Fruit fly (Drosophila melanogaster) whole organism, wandering third instar larva: ENCODE data around the gene foi.

Experiments used
- Abd-B ChIP-seq: fragments of >200 bp; optimal IDR thresholded peaks from 2 replicates; lab custom pipeline; 2017; ENCODE audit warnings: missing biosample characterization, missing genetic modification characterization
- CG32264 ChIP-seq: fragments of 200-800 bp; sonication (Bioruptor generic); optimal IDR thresholded peaks from 2 replicates; lab custom pipeline; 2016; ENCODE audit warnings: missing biosample characterization, missing genetic modification characterization
- CG9705 ChIP-seq: fragments of 200-800 bp; sonication (Bioruptor generic); optimal IDR thresholded peaks from 2 replicates; lab custom pipeline; 2018; ENCODE audit warnings: missing biosample characterization, mild to moderate bottlenecking, missing genetic modification characterization
- CrebA ChIP-seq: fragments of 200-800 bp; sonication (Bioruptor generic); optimal IDR thresholded peaks from 2 replicates; lab custom pipeline; 2016; ENCODE audit warnings: missing biosample characterization, mild to moderate bottlenecking, missing genetic modification characterization, borderline replicate concordance
- Dfd ChIP-seq: fragments of >200 bp; optimal IDR thresholded peaks from 2 replicates; lab custom pipeline; 2017; ENCODE audit warnings: missing biosample characterization, missing genetic modification characterization
- Dif ChIP-seq: fragments of 200-275, 200-300 bp; sonication (Bioruptor generic); optimal IDR thresholded peaks from 2 replicates; lab custom pipeline; 2018; ENCODE audit warnings: missing biosample characterization, missing genetic modification characterization; ENCODE audit not compliant: partially characterized antibody
- GATAd ChIP-seq: sonication (Bioruptor generic); optimal IDR thresholded peaks from 2 replicates; lab custom pipeline; 2016; ENCODE audit warnings: missing biosample characterization, missing genetic modification characterization
- HLH106 ChIP-seq: fragments of 200-800 bp; optimal IDR thresholded peaks from 3 replicates; lab custom pipeline; 2019; ENCODE audit warnings: missing biosample characterization, mild to moderate bottlenecking, missing genetic modification characterization, moderate library complexity
- Hnf4 ChIP-seq: fragments of 200-800 bp; sonication (Bioruptor generic); optimal IDR thresholded peaks from 2 replicates; lab custom pipeline; 2016; ENCODE audit warnings: missing biosample characterization, mild to moderate bottlenecking, missing genetic modification characterization
- Hr78 ChIP-seq: fragments of >200 bp; optimal IDR thresholded peaks from 2 replicates; lab custom pipeline; 2017; ENCODE audit warnings: missing biosample characterization, missing genetic modification characterization
- Hr83 ChIP-seq: fragments of 200-300 bp; sonication (Bioruptor generic); optimal IDR thresholded peaks from 2 replicates; lab custom pipeline; 2016; ENCODE audit warnings: missing biosample characterization, mild to moderate bottlenecking, missing genetic modification characterization, moderate library complexity; ENCODE audit not compliant: poor library complexity, severe bottlenecking
- Jra ChIP-seq: sonication (Bioruptor generic); optimal IDR thresholded peaks from 2 replicates; lab custom pipeline; 2016; ENCODE audit warnings: missing biosample characterization, missing genetic modification characterization
- Mio ChIP-seq: sonication (Bioruptor generic); optimal IDR thresholded peaks from 2 replicates; lab custom pipeline; 2016; ENCODE audit warnings: missing biosample characterization, missing genetic modification characterization
- Myc ChIP-seq: fragments of >200 bp; optimal IDR thresholded peaks from 2 replicates; lab custom pipeline; 2017
- N ChIP-seq: fragments of >200 bp; optimal IDR thresholded peaks from 2 replicates; lab custom pipeline; 2018; ENCODE audit warnings: missing biosample characterization, missing external identifiers, missing genetic modification characterization
- OdsH ChIP-seq: fragments of 200-800 bp; sonication (Bioruptor generic); optimal IDR thresholded peaks from 2 replicates; lab custom pipeline; 2016; ENCODE audit warnings: missing biosample characterization, mild to moderate bottlenecking, missing genetic modification characterization
- Rel ChIP-seq, 2 experiments: fragments of 200-800 bp; sonication (Bioruptor generic) in 1 of 2; optimal IDR thresholded peaks; 2 replicates in 1 of 2; 3 replicates in 1 of 2; lab custom pipeline; 2016 to 2019; ENCODE audit warnings: mild to moderate bottlenecking in 2 of 2, missing biosample characterization in 2 of 2, missing genetic modification characterization in 2 of 2, moderate library complexity in 1 of 2
- Sp1 ChIP-seq: fragments of 200-800 bp; sonication (Bioruptor generic); optimal IDR thresholded peaks from 3 replicates; lab custom pipeline; 2019; ENCODE audit warnings: missing biosample characterization, mild to moderate bottlenecking, missing genetic modification characterization, moderate library complexity
- Vsx2 ChIP-seq: fragments of 200-300, 225-300 bp; sonication (Bioruptor generic); optimal IDR thresholded peaks from 2 replicates; lab custom pipeline; 2018; ENCODE audit warnings: missing biosample characterization, missing genetic modification characterization; ENCODE audit not compliant: partially characterized antibody
- br ChIP-seq: fragments of 200-800 bp; sonication (Bioruptor generic); optimal IDR thresholded peaks from 2 replicates; lab custom pipeline; 2016; ENCODE audit warnings: missing biosample characterization, missing genetic modification characterization
- brk ChIP-seq: fragments of 200-800 bp; sonication (Bioruptor generic); optimal IDR thresholded peaks from 2 replicates; lab custom pipeline; 2016; ENCODE audit warnings: missing biosample characterization, mild to moderate bottlenecking, missing genetic modification characterization
- dl ChIP-seq, 2 experiments: fragments of 175-275, 200-275 bp in 1 of 2; fragments of 200-275 bp in 1 of 2; sonication (Bioruptor generic); optimal IDR thresholded peaks; lab custom pipeline; 2018; ENCODE audit warnings: mild to moderate bottlenecking in 2 of 2, missing biosample characterization in 2 of 2, missing genetic modification characterization in 2 of 2, moderate library complexity in 2 of 2; ENCODE audit not compliant: partially characterized antibody in 2 of 2, insufficient read depth in 1 of 2
- dmrt93B ChIP-seq: fragments of 200-800 bp; sonication (Bioruptor generic); optimal IDR thresholded peaks from 2 replicates; lab custom pipeline; 2018; ENCODE audit warnings: missing biosample characterization, mild to moderate bottlenecking, missing genetic modification characterization
- dsf ChIP-seq: sonication (Bioruptor generic); optimal IDR thresholded peaks from 2 replicates; lab custom pipeline; 2016; ENCODE audit warnings: missing biosample characterization, missing genetic modification characterization, borderline replicate concordance
- ey ChIP-seq: fragments of 200-800 bp; sonication (Bioruptor generic); optimal IDR thresholded peaks from 2 replicates; lab custom pipeline; 2016; ENCODE audit warnings: missing biosample characterization, missing genetic modification characterization
- foxo ChIP-seq, 2 experiments: fragments of 200-800 bp; sonication (Bioruptor generic); optimal IDR thresholded peaks; 2 replicates in 1 of 2; 3 replicates in 1 of 2; lab custom pipeline; 2016 to 2017; ENCODE audit warnings: missing biosample characterization in 2 of 2, missing genetic modification characterization in 2 of 2
- fru ChIP-seq: fragments of 200-800 bp; sonication (Bioruptor generic); optimal IDR thresholded peaks from 3 replicates; lab custom pipeline; 2016; ENCODE audit warnings: missing biosample characterization, mild to moderate bottlenecking, missing genetic modification characterization
- h ChIP-seq: fragments of 200-800 bp; sonication (Bioruptor generic); optimal IDR thresholded peaks from 3 replicates; lab custom pipeline; 2016; ENCODE audit warnings: missing biosample characterization, mild to moderate bottlenecking, missing genetic modification characterization
- jim ChIP-seq: fragments of 175-275, 200-325 bp; sonication (Bioruptor generic); optimal IDR thresholded peaks from 2 replicates; lab custom pipeline; 2016; ENCODE audit warnings: missing biosample characterization, mild to moderate bottlenecking, missing genetic modification characterization
- lola ChIP-seq: fragments of >200 bp; optimal IDR thresholded peaks from 2 replicates; lab custom pipeline; 2017; ENCODE audit warnings: missing biosample characterization, missing genetic modification characterization
- pan ChIP-seq: fragments of >200 bp; optimal IDR thresholded peaks from 2 replicates; lab custom pipeline; 2017
- psq ChIP-seq: fragments of 200-800 bp; sonication (Bioruptor generic); optimal IDR thresholded peaks from 3 replicates; lab custom pipeline; 2017; ENCODE audit warnings: missing biosample characterization, mild to moderate bottlenecking, missing genetic modification characterization, moderate library complexity
- rgr ChIP-seq: fragments of 200-800 bp; sonication (Bioruptor generic); optimal IDR thresholded peaks from 3 replicates; lab custom pipeline; 2016; ENCODE audit warnings: missing biosample characterization, mild to moderate bottlenecking, missing genetic modification characterization
- sage ChIP-seq: fragments of 200-800 bp; sonication (Bioruptor generic); optimal IDR thresholded peaks from 2 replicates; lab custom pipeline; 2016; ENCODE audit warnings: missing biosample characterization, mild to moderate bottlenecking, missing genetic modification characterization
- sv ChIP-seq: fragments of 200-800 bp; sonication (Bioruptor generic); optimal IDR thresholded peaks from 3 replicates; lab custom pipeline; 2016; ENCODE audit warnings: missing biosample characterization, missing genetic modification characterization
- tai ChIP-seq: sonication (Bioruptor generic); optimal IDR thresholded peaks from 2 replicates; lab custom pipeline; 2016; ENCODE audit warnings: missing biosample characterization, missing genetic modification characterization
- usp ChIP-seq: fragments of >200 bp; optimal IDR thresholded peaks from 2 replicates; lab custom pipeline; 2017; ENCODE audit warnings: missing biosample characterization, missing genetic modification characterization
- woc ChIP-seq: sonication (Bioruptor generic); optimal IDR thresholded peaks from 2 replicates; lab custom pipeline; 2016; ENCODE audit warnings: missing biosample characterization, mild to moderate bottlenecking, missing genetic modification characterization

Gene foi

DNA sequence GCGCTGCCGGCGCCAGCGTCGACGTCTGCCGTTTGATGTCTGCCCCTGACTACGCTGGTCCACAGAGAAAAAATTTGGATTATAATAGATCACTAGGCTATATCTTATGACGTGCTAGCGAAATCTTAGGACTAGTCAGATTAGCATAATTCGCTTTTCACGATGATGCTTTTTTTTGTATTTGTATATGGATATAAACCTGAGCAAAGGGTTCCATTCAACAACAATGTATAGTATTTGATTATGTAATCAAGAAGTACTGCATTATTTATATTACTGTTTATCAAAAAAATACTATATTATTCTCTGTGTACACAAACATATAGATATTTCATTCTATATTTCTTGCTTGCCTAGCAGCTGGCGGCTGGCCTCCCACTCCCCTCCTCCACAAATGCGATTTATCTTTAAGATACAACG, 22.1 kb downstream of the foi start:
- peak; percentile 39 for TF ChIP-seq HLH106
- TF ChIP-seq GATAd (GFP tag; lab: Kevin White, UChicago): no peak
- no peak for TF ChIP-seq pan (lab: Kevin White, UChicago)
- no peak for TF ChIP-seq Vsx2
- TF ChIP-seq dl (GFP tag; optimal IDR thresholded peaks at IDR 0.05; lab: Kevin White, UChicago; ENCODE audit: insufficient read depth in 1 of 2, partially characterized antibody in 2 of 2): no peak
- no peak for TF ChIP-seq Hr78 (GFP tag; lab: Kevin White, UChicago)
- no peak for TF ChIP-seq CrebA (GFP tag; lab: Kevin White, UChicago)
- no peak for TF ChIP-seq Myc (lab: Kevin White, UChicago)
- TF ChIP-seq fru: peak; percentile 5
- peak in 1 of 2 experiments; percentile 53 for TF ChIP-seq foxo (GFP tag; optimal IDR thresholded peaks at IDR 0.05; lab: Kevin White, UChicago)
- TF ChIP-seq tai: no peak
- TF ChIP-seq sv: peak; percentile 83
- no peak for TF ChIP-seq brk
- TF ChIP-seq Hnf4 (GFP tag; lab: Kevin White, UChicago): no peak
- TF ChIP-seq CG9705 (GFP tag; lab: Kevin White, UChicago): no peak
- TF ChIP-seq ey: peak; percentile 35
- no peak for TF ChIP-seq usp
- no peak for TF ChIP-seq Rel (GFP tag; optimal IDR thresholded peaks at IDR 0.05; lab: Kevin White, UChicago)
- TF ChIP-seq Rel (tag; optimal IDR thresholded peaks at IDR 0.05; lab: Kevin White, UChicago): no peak
- TF ChIP-seq Mio (GFP tag; lab: Kevin White, UChicago): no peak
- TF ChIP-seq Dfd: no peak
- no peak for TF ChIP-seq sage (GFP tag; lab: Kevin White, UChicago)
- TF ChIP-seq Abd-B (GFP tag; lab: Kevin White, UChicago): no peak
- no peak for TF ChIP-seq Dif (GFP tag; lab: Kevin White, UChicago)
- no peak for TF ChIP-seq dsf (GFP tag; lab: Kevin White, UChicago)
- TF ChIP-seq CG32264 (GFP tag; lab: Kevin White, UChicago): no peak
- TF ChIP-seq Jra (GFP tag; lab: Kevin White, UChicago): no peak
- TF ChIP-seq N: no peak
- TF ChIP-seq OdsH (GFP tag; lab: Kevin White, UChicago): peak; percentile 61
- TF ChIP-seq woc: no peak
- peak; percentile 2 for TF ChIP-seq psq (GFP tag; lab: Kevin White, UChicago)
- peak; percentile 12 for TF ChIP-seq dmrt93B (GFP tag; lab: Kevin White, UChicago)
- no peak for TF ChIP-seq Hr83
- TF ChIP-seq Sp1: no peak
- no peak for TF ChIP-seq br (GFP tag; lab: Kevin White, UChicago)
- TF ChIP-seq h (GFP tag; lab: Kevin White, UChicago): peak; percentile 41
- peak; percentile 38 for TF ChIP-seq rgr (GFP tag; lab: Kevin White, UChicago)
- no peak for TF ChIP-seq jim (GFP tag; lab: Kevin White, UChicago)
- no peak for TF ChIP-seq lola

DNA sequence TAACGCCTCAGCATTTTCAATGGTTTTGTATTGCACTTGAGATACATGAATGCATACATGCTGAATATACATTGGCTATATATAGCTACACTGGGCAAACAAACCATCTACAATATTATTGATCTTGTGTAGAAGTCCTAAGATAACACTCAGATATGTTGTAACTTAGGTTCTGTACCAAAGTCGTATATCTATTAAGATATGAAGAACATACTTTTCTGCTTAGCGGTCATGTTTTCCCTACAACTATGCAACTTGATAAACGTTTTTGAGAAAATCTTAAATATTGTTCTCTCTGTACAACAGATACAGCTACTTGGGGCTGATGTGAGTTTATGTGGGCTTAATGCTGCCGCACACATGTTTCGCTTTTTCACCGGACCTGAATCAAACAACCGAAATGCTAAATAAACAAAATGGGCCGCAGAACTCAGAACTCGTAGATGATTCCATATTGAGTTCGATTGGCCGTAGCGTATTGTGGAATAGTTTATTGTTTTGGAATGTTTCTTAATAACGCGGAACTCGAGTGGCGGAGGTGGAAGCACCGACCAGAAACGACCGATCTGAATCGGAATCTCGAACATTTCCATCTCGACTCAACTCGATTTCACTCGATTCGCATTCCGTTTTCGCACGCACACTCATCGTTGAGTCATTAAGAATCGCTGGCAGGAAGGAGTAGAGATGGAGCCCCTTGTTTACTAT, 24.3 kb downstream of the foi start:
- no peak for TF ChIP-seq dl (GFP tag; optimal IDR thresholded peaks at IDR 0.05; lab: Kevin White, UChicago; ENCODE audit: insufficient read depth in 1 of 2, partially characterized antibody in 2 of 2)

DNA sequence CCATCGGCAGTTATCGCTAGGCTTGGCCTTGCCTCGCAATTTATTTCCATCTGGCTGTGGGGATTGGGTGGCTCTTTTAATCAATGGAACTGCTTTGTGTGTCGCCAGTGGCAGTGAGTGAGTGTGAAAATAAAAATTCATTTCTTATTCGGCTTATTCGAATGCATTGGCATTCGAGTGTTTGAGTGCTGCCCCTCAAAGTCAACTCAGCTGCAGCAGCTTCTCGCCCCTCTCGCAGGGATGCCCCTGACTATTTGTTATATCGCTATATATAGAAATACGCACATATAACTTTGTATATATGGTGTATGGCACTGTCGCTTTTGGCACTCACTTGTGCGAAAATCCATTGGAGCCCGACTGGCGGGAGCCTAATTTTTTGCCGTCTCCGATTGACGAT, 25.8 kb downstream of the foi start:
- TF ChIP-seq Rel (GFP tag; optimal IDR thresholded peaks at IDR 0.05; lab: Kevin White, UChicago) (no peak), Rel (tag; optimal IDR thresholded peaks at IDR 0.05; lab: Kevin White, UChicago) (peak; percentile 32), sv (no peak)
